Fruit fly (Drosophila melanogaster): ENCODE results near the gene Eip78C.

The Eip78C gene

dm6 chr3L:21280996-21281691 is 54.7 kb downstream of the Eip78C start, which contains the start of gene ppl (continued):
- TF ChIP-seq HmgD (GFP tag; optimal IDR thresholded peaks at IDR 0.05) (no peak), CG16813 (GFP tag; IDR thresholded peaks at IDR 0.05; ENCODE audit: partially characterized antibody) (peak; percentile 49; the same call in 2 of the 3 replicates), CG3407 (GFP tag; optimal IDR thresholded peaks at IDR 0.05) (no peak), CG9817 (tag; optimal IDR thresholded peaks at IDR 0.05) (no peak), lbe (GFP tag; optimal IDR thresholded peaks at IDR 0.05) (peak; percentile 26), Atf6 (GFP tag; IDR thresholded peaks at IDR 0.05) (no peak), gem (tag; optimal IDR thresholded peaks at IDR 0.05) (peak; percentile 22), CG18476 (GFP tag; optimal IDR thresholded peaks at IDR 0.05) (peak; percentile 91), pum (GFP tag; optimal IDR thresholded peaks at IDR 0.05) (no peak), kni (GFP tag; optimal IDR thresholded peaks at IDR 0.05) (peak; percentile 7), Fer1 (GFP tag; optimal IDR thresholded peaks at IDR 0.05) (peak; percentile 26), CG1024 (GFP tag; IDR thresholded peaks at IDR 0.05) (no peak), Vsx1 (GFP tag; optimal IDR thresholded peaks at IDR 0.05) (no peak), chif (GFP tag; optimal IDR thresholded peaks at IDR 0.05) (no peak), Hey (tag; optimal IDR thresholded peaks at IDR 0.05) (no peak), ssp (GFP tag; IDR thresholded peaks at IDR 0.05) (no peak), CG2116 (GFP tag; optimal IDR thresholded peaks at IDR 0.05) (peak; percentile 71), Aef1 (GFP tag; IDR thresholded peaks at IDR 0.05) (no peak), knrl (GFP tag; IDR thresholded peaks at IDR 0.05; ENCODE audit: partially characterized antibody) (0 out of 3 replicates have a peak, but pooled peaks have one; percentile 21), MTF-1 (GFP tag; optimal IDR thresholded peaks at IDR 0.05; ENCODE audit: borderline replicate concordance) (peak; percentile 17), Dref (GFP tag; IDR thresholded peaks at IDR 0.05) (peak; percentile 83), Stat92E (GFP tag; optimal IDR thresholded peaks at IDR 0.05) (no peak), CG3065 (GFP tag; optimal IDR thresholded peaks at IDR 0.05) (no peak), Dad (GFP tag; optimal IDR thresholded peaks at IDR 0.05) (no peak), hb (GFP tag; IDR thresholded peaks at IDR 0.05; ENCODE audit: partially characterized antibody) (no peak), CG12299 (tag; optimal IDR thresholded peaks at IDR 0.05) (no peak), insv (GFP tag; optimal IDR thresholded peaks at IDR 0.05) (no peak), Fer3 (tag; optimal IDR thresholded peaks at IDR 0.05) (no peak), CG32767 (GFP tag; IDR thresholded peaks at IDR 0.05) (no peak), CG11695 (GFP tag; IDR thresholded peaks at IDR 0.05) (no peak), CG6683 (GFP tag; optimal IDR thresholded peaks at IDR 0.05) (no peak), Opbp (GFP tag; IDR thresholded peaks at IDR 0.05; ENCODE audit: partially characterized antibody) (peak; percentile 45; the same call in 2 of the 3 replicates), tap (tag; optimal IDR thresholded peaks at IDR 0.05) (no peak), crc (GFP tag; optimal IDR thresholded peaks at IDR 0.05) (no peak), CG13123 (GFP tag; optimal IDR thresholded peaks at IDR 0.05) (no peak), Med (GFP tag) (peak; percentile 60), dm (GFP tag; optimal IDR thresholded peaks at IDR 0.05) (no peak), CG10366 (GFP tag; IDR thresholded peaks at IDR 0.05) (no peak), CG34224 (GFP tag; IDR thresholded peaks at IDR 0.05; ENCODE audit: partially characterized antibody) (peak; percentile 66), Dfd (GFP tag; optimal IDR thresholded peaks at IDR 0.05) (no peak), slou (GFP tag; optimal IDR thresholded peaks at IDR 0.05) (no peak), pfk (GFP tag; optimal IDR thresholded peaks at IDR 0.05) (no peak), kah (GFP tag; optimal IDR thresholded peaks at IDR 0.05) (no peak), zfh2 (GFP tag; optimal IDR thresholded peaks at IDR 0.05) (no peak), dpn (GFP tag; optimal IDR thresholded peaks at IDR 0.05) (no peak), CG17328 (GFP tag; IDR thresholded peaks at IDR 0.05) (no peak), Rfx (GFP tag; IDR thresholded peaks at IDR 0.05) (no peak), abd-A (tag; optimal IDR thresholded peaks at IDR 0.05) (no peak), CG14965 (GFP tag; optimal IDR thresholded peaks at IDR 0.05; ENCODE audit: borderline replicate concordance) (no peak)

All from whole organism, embryonic.